Worm (Caenorhabditis elegans): Measurements from ENCODE around the gene F58A3.4.

Gene F58A3.4

DNA sequence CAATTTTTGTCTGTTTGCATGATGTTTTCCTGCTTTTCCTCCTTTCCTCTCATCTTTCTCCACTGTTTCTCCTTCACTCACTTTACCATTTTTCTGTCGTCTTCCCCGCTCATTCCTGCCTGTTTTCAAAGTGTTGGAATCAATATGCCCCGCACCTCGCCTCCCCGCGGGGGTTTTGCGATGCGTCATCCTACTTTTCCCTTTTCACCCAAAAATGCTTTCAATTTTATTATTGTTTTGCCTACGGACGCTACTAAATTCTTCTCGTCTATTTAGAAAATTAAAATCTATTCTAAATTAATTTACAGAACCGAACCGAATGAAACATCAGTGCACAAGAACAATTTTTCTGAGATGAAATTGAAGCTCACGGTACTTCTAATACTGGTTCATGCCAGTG, 18.3 kb downstream of the F58A3.4 start, which contains the start of gene ver-3:
ver-3 (plus strand) TSS at position 301 of the 400 bp plus-strand sequence.
- no peak for TF ChIP-seq mel-28 (tag; optimal IDR thresholded peaks at IDR 0.05; ENCODE audit: borderline replicate concordance)
- no peak for TF ChIP-seq ztf-28 (GFP tag; IDR thresholded peaks at IDR 0.05)
- peak; percentile 10; the same call in 1 of the 2 replicates for TF ChIP-seq lin-26 (GFP tag; IDR thresholded peaks at IDR 0.05)

- TF ChIP-seq tbx-9 (tag; optimal IDR thresholded peaks at IDR 0.05; ENCODE audit: borderline replicate concordance) (no peak), repo-1 (tag; optimal IDR thresholded peaks at IDR 0.05) (no peak), snpc-4 (GFP tag; optimal IDR thresholded peaks at IDR 0.05) (no peak), snpc-4 (tag; optimal IDR thresholded peaks at IDR 0.05) (no peak), unc-62 (GFP tag; optimal IDR thresholded peaks at IDR 0.05) (no peak), B0261.1 (tag; optimal IDR thresholded peaks at IDR 0.05) (no peak)
Observed at ce11 chrX:10991352-10992172, 18.9 kb downstream of the F58A3.4 start.

ce11 chrX:10990855-10991176, 19.6 kb downstream of the F58A3.4 start:
- no peak for TF ChIP-seq repo-1 (tag; optimal IDR thresholded peaks at IDR 0.05)
- TF ChIP-seq nfya-1 (tag; optimal IDR thresholded peaks at IDR 0.05; ENCODE audit: borderline replicate concordance, insufficient read depth) = no peak
- TF ChIP-seq B0336.3 (GFP tag; IDR thresholded peaks at IDR 0.05) = no peak
- no peak for TF ChIP-seq tbx-9 (tag; optimal IDR thresholded peaks at IDR 0.05; ENCODE audit: borderline replicate concordance)
- TF ChIP-seq sea-2 (GFP tag; IDR thresholded peaks at IDR 0.05) = no peak
- TF ChIP-seq efl-1 (GFP tag; optimal IDR thresholded peaks at IDR 0.05) = no peak
- no peak for TF ChIP-seq rec-8 (tag; optimal IDR thresholded peaks at IDR 0.05)
- no peak for TF ChIP-seq lsl-1 (GFP tag; optimal IDR thresholded peaks at IDR 0.05)
- no peak for TF ChIP-seq nfyb-1 (GFP tag; IDR thresholded peaks at IDR 0.05)
- no peak for TF ChIP-seq ztf-18 (tag; optimal IDR thresholded peaks at IDR 0.05)
- TF ChIP-seq Y79H2A.3 (GFP tag; conservative IDR thresholded peaks at IDR 0.05) = no peak

DNA sequence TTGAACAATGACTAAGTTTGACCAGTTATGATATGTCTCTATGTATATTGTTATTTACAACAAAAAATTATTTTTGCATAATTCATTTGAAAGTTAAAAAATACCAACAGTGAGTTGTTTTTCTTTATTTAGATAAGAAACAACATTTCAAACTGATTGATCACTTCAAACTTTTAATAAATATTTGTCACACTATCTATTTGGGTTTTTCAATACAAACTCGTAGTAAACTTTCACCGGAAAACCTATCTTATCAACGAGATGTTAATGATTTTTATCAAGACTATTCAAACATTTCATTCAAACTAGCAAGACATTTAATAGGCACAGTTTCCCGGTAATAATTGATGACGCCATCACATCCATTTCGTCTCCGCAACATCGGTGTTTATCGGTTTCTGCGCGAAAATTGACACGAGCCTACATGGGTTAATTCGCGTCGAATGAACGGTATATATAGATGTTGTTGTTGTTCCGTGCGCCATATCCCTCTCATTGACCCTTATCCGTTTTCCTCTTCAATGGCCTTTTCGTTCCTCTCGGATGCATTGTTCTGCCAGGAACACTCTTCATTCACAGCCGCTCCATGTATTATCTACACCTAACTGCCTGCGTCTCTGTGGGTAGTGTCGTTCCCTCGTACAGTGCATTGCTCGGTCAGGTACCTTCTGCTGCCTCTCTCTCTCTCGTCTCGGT, 20.2 kb downstream of the F58A3.4 start:
- no peak for TF ChIP-seq atf-7 (tag; optimal IDR thresholded peaks at IDR 0.05)
- no peak for TF ChIP-seq F10E7.11 (tag; optimal IDR thresholded peaks at IDR 0.05)
- TF ChIP-seq ceh-40 (GFP tag; IDR thresholded peaks at IDR 0.05) = no peak
- peak; percentile 47 for TF ChIP-seq nhr-80 (tag; optimal IDR thresholded peaks at IDR 0.05)
- TF ChIP-seq Y53F4B.3 (GFP tag; IDR thresholded peaks at IDR 0.05) = no peak
- TF ChIP-seq F57A8.1 (GFP tag; optimal IDR thresholded peaks at IDR 0.05) = no peak
- TF ChIP-seq nhr-27 (tag; optimal IDR thresholded peaks at IDR 0.05) = no peak
- 0 out of 2 replicates have a peak, but pooled peaks have one; percentile 39 for TF ChIP-seq ekl-4 (GFP tag; IDR thresholded peaks at IDR 0.05)
- no peak for TF ChIP-seq snpc-3.4 (tag; optimal IDR thresholded peaks at IDR 0.05)
- TF ChIP-seq F23B12.7 (tag; optimal IDR thresholded peaks at IDR 0.05; ENCODE audit: insufficient read depth) = no peak
- TF ChIP-seq F22D6.2 (tag; optimal IDR thresholded peaks at IDR 0.05) = no peak

ce11 chrX:10989286-10989685, 21.2 kb downstream of the F58A3.4 start:
- TF ChIP-seq D2030.7 (GFP tag; IDR thresholded peaks at IDR 0.05) (no peak), lin-54 (GFP tag; optimal IDR thresholded peaks at IDR 0.05) (no peak), bed-2 (GFP tag; IDR thresholded peaks at IDR 0.05) (no peak), B0019.2 (GFP tag; conservative IDR thresholded peaks at IDR 0.05) (no peak), Y53G8AR.9 (GFP tag; conservative IDR thresholded peaks at IDR 0.05) (no peak), egrh-3 (GFP tag; IDR thresholded peaks at IDR 0.05) (no peak), ccch-3 (GFP tag; optimal IDR thresholded peaks at IDR 0.05) (no peak), C06A6.2 (GFP tag; conservative IDR thresholded peaks at IDR 0.05) (no peak), ceh-79 (tag; optimal IDR thresholded peaks at IDR 0.05) (no peak), zfh-2 (GFP tag; conservative IDR thresholded peaks at IDR 0.05) (no peak), Y79H2A.3 (GFP tag; conservative IDR thresholded peaks at IDR 0.05) (no peak), sdz-38 (tag; optimal IDR thresholded peaks at IDR 0.05) (no peak), ekl-4 (GFP tag; IDR thresholded peaks at IDR 0.05) (no peak), sea-2 (GFP tag; IDR thresholded peaks at IDR 0.05) (no peak), hmg-20 (GFP tag; IDR thresholded peaks at IDR 0.05) (no peak)

Data from whole organism, young adult.